Fruit fly (Drosophila melanogaster): ENCODE data around the gene Myo61F.

DNA sequence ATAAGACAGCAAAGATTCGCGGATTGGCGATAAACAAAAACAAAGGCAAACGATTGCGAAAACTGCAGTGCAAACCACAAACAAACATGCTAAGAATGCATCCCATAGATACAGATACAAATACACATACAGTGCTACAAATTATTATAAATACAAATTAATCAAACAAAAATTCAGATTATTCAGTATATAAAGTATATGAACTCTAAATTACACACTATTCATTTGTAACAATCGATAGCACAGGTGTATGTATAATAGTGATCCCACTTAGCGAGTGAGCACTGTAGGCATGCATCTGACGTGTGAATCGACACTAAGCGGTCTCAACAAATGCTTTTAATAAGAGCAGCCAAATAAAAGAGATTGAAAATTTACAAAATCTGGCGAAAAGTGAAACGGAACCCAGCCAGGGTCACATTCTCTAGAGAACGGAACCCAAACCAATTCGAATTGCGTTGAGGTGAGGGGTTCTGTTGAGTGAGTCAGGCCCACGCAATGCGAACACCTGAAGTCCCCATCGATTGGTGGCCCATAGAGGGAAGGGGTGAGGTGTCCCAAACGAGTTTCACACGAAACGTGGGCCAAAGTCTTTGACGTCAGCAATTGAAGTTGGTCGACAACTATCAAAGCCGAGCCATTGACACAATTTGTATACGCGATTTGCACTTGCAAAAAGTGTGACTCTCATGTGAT lies 56.3 kb downstream of the Myo61F start:
- TF ChIP-seq psq (optimal IDR thresholded peaks at IDR 0.05) = no peak
- TF ChIP-seq Sin3A (optimal IDR thresholded peaks at IDR 0.05) = no peak
- no peak for TF ChIP-seq insv (optimal IDR thresholded peaks at IDR 0.05)
- TF ChIP-seq ttk (optimal IDR thresholded peaks at IDR 0.05) = no peak

Data from Kc167 (cell line).